Worm (Caenorhabditis elegans) whole organism, L4/young adult: Measurements from ENCODE around the gene fbxb-41.
"Not testable (repeated sequence)": the region's sequence is repeated elsewhere in the genome, so short reads cannot be mapped to it uniquely, and the experiment has no call there.

ENCODE experiments used
- W03F9.2 ChIP-seq: fragments of 150-350 bp; optimal IDR thresholded peaks from 2 replicates; lab custom pipeline; 2014; ENCODE audit warnings: missing biosample characterization, missing genetic modification characterization
- dao-5 ChIP-seq: sonication (generic microtip); optimal IDR thresholded peaks from 2 replicates; lab custom pipeline; 2016; ENCODE audit warnings: missing genotype, missing genetic modification characterization, moderate library complexity, missing compliant biosample characterization
- him-1 ChIP-seq: sonication (generic microtip); optimal IDR thresholded peaks from 2 replicates; lab custom pipeline; 2016; ENCODE audit warnings: missing genotype, missing genetic modification reagents, missing genetic modification characterization, missing compliant biosample characterization

fbxb-41 gene

ce11 chrII:1060702-1061101 is 18.6 kb upstream of the fbxb-41 start, which contains the start of gene btb-10:
Gene btb-10 (minus strand): TSS chrII:1060802.
- not testable (repeated sequence) for TF ChIP-seq him-1; dao-5 (tag; lab: Kevin White, UChicago); W03F9.2 (tag; lab: Kevin White, UChicago)

DNA sequence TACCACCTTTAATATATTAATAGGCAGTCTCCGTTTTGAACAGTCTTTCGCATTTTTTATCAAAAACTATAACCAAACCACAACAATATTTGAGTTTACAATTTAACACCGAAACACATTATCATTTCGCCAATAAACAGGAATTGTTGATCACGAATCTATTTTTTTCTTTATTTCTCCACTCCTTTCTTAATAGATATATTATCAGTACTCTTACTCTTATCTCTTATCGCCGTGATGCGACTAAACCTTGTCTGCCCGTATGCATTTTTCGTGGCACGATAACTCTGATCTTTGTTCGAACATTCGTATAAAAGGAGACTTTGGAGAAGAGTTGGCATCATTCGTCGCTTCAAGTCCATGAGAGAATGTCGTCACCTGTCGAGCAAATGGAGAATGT is 14.7 kb upstream of the fbxb-41 start:
- TF ChIP-seq dao-5 (tag; lab: Kevin White, UChicago) (no peak), W03F9.2 (tag; lab: Kevin White, UChicago) (no peak), him-1 (no peak)

ce11 chrII:1054724-1055123 is 12.6 kb upstream of the fbxb-41 start, which contains the start of gene K02E7.7:
Gene K02E7.7 (plus strand): TSS chrII:1055024.
- TF ChIP-seq him-1; dao-5 (tag; lab: Kevin White, UChicago); W03F9.2 (tag; lab: Kevin White, UChicago): not testable (repeated sequence)

ce11 chrII:1049849-1050248 is 7.7 kb upstream of the fbxb-41 start, which contains the start of gene fbxb-40:
Gene fbxb-40 (minus strand): TSS chrII:1049949.
- no peak for TF ChIP-seq him-1
- no peak for TF ChIP-seq dao-5 (tag; lab: Kevin White, UChicago)
- no peak for TF ChIP-seq W03F9.2 (tag; lab: Kevin White, UChicago)

- TF ChIP-seq dao-5 (tag; lab: Kevin White, UChicago) (no peak), him-1 (no peak), W03F9.2 (tag; lab: Kevin White, UChicago) (no peak)
These were observed 4.8 kb upstream of the fbxb-41 start for ce11 chrII:1046937-1047336.

- TF ChIP-seq dao-5 (tag; lab: Kevin White, UChicago): no peak
- no peak for TF ChIP-seq him-1
- no peak for TF ChIP-seq W03F9.2 (tag; lab: Kevin White, UChicago)
These were observed 3.6 kb upstream of the fbxb-41 start, which contains the start of gene str-148 for ce11 chrII:1045692-1046091. Gene str-148 (plus strand): TSS chrII:1045992.

- TF ChIP-seq dao-5 (tag; lab: Kevin White, UChicago); him-1; W03F9.2 (tag; lab: Kevin White, UChicago): not testable (repeated sequence)
These were observed 1.8 kb upstream of the fbxb-41 start, which contains the start of gene fbxb-45 for ce11 chrII:1043932-1044331. Gene fbxb-45 (minus strand): TSS chrII:1044032.

ce11 chrII:1040464-1040863 is 1.7 kb downstream of the fbxb-41 start, which contains the start of gene fbxb-39:
Gene fbxb-39 (minus strand): TSS chrII:1040564.
- TF ChIP-seq him-1 (no peak), dao-5 (tag; lab: Kevin White, UChicago) (no peak), W03F9.2 (tag; lab: Kevin White, UChicago) (no peak)

- no peak for TF ChIP-seq W03F9.2 (tag; lab: Kevin White, UChicago)
- no peak for TF ChIP-seq him-1
- TF ChIP-seq dao-5 (tag; lab: Kevin White, UChicago): no peak
These were observed 13.5 kb downstream of the fbxb-41 start, which contains the start of gene math-34 for ce11 chrII:1028602-1029001. Gene math-34 (plus strand): TSS chrII:1028972.

DNA sequence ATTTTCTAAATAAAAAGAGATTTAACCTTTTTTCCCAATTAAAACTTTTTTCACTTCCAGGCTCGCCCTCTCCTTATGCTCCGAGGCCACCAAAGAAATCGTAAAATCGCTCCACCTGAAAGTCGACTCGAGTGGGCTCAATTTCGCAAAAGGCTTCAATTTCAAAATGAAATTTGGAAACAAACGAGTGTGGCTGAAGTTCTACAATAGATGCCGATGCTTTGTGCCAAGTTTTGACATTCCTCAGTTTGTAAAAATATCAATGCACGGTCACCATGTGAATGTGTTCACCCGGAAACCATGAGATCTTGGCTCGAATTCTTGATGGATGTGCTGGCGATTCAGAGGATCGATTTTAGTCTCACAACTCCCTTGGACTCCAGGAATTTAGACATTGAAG is 15.5 kb downstream of the fbxb-41 start, which contains the start of gene M01D1.12:
TSS of gene M01D1.12 (plus strand) at position 301 of the 400 bp plus-strand sequence.
- TF ChIP-seq him-1 (no peak), W03F9.2 (tag; lab: Kevin White, UChicago) (no peak), dao-5 (tag; lab: Kevin White, UChicago) (no peak)

- TF ChIP-seq W03F9.2 (tag; lab: Kevin White, UChicago); him-1; dao-5 (tag; lab: Kevin White, UChicago): not testable (repeated sequence)
These were observed 17.4 kb downstream of the fbxb-41 start, which contains the start of gene btb-11 for ce11 chrII:1024684-1025083. Gene btb-11 (minus strand): TSS chrII:1024784.

DNA sequence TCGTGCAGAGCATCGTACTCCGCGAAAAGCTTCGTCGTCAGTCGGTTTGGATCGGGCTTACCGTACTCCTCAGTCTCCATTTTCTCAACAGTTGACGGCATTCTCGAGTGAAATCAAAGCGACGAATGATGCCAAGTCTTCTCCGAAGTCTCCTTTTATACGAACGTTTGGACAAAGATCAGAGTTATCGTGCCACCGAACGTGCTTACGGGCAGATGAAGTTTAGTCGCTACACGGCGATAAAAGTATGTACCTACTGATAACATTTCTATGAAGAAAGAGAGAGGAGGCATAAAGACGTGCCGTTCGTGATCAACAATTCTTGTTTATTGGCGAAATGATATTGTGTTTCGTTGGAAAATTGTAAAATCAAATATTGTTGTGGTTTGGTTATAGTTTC is 35.8 kb downstream of the fbxb-41 start, which contains the start of gene F45D11.14:
TSS of gene F45D11.14 (minus strand) at position 101 of the 400 bp plus-strand sequence.
- not testable (repeated sequence) for TF ChIP-seq dao-5 (tag; lab: Kevin White, UChicago); him-1; W03F9.2 (tag; lab: Kevin White, UChicago)

DNA sequence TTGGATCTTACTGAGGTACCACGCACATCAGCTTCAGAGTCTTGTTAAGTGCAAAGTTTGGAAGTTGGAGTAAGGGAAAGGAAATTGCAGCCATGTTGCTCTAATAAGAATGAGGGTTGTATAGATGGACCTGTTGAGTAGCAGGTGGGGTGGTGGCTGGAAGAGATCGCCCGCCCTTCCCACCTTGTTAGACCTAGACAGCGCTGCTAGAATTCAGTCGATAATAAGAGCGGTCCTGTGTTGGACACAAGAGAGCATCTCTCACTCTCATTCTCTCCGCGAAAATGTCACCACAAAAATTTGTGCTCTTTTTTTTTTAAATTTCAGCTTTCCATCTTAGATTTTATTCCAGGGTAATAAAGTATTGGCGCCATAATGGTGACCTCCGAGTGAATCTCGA is 40.8 kb downstream of the fbxb-41 start, which contains the start of the genes fbxb-30 and F45D11.5:
TSS of gene fbxb-30 (minus strand) at position 101 of the 400 bp plus-strand sequence.
TSS of gene F45D11.5 (plus strand) at position 352 of the 400 bp plus-strand sequence.
- TF ChIP-seq W03F9.2 (tag; lab: Kevin White, UChicago) (no peak), him-1 (no peak), dao-5 (tag; lab: Kevin White, UChicago) (no peak)

- TF ChIP-seq W03F9.2 (tag; lab: Kevin White, UChicago) (no peak), dao-5 (tag; lab: Kevin White, UChicago) (no peak), him-1 (no peak)
These were observed 42.6 kb downstream of the fbxb-41 start, which contains the start of gene fbxb-29 for ce11 chrII:999493-999892. Gene fbxb-29 (minus strand): TSS chrII:999593.
